Worm (Caenorhabditis elegans): ENCODE data around the gene F22E5.12.

DNA sequence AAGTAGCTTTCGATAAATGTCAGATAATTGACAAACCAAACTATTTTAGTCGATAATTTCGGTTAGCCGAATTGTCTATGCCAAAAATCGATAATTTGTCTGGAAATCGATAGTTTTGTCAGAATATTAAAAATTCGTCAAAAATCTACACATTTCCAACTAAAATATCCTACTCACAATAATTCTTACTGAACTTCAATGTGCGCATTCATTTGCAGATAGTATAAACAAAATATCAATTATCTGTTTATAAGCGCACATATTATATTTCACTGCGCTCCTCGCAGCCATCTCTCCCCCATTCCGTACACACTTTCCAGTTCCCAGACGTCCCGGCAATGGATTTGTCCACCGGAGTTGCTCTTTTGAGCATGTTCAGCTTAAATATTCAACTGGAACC lies 21.9 kb downstream of the F22E5.12 start, which contains the start of gene lgc-28:
- no peak for TF ChIP-seq snpc-1.3 (tag; optimal IDR thresholded peaks at IDR 0.05; ENCODE audit: insufficient read depth)
- TF ChIP-seq hsf-1 (GFP tag; IDR thresholded peaks at IDR 0.05): no peak
- no peak for TF ChIP-seq Y56A3A.18 (GFP tag; IDR thresholded peaks at IDR 0.05)
- TF ChIP-seq sdz-38 (tag; optimal IDR thresholded peaks at IDR 0.05): no peak
- TF ChIP-seq pha-4 (tag; optimal IDR thresholded peaks at IDR 0.05): no peak
- no peak for TF ChIP-seq sptf-2 (GFP tag; optimal IDR thresholded peaks at IDR 0.05)
- no peak for TF ChIP-seq C06A6.2 (GFP tag; conservative IDR thresholded peaks at IDR 0.05)
- TF ChIP-seq ets-4 (GFP tag; optimal IDR thresholded peaks at IDR 0.05): no peak
- TF ChIP-seq zfh-2 (GFP tag; conservative IDR thresholded peaks at IDR 0.05): no peak
- no peak for TF ChIP-seq let-607 (tag; optimal IDR thresholded peaks at IDR 0.05)
- TF ChIP-seq ZK185.1 (tag; optimal IDR thresholded peaks at IDR 0.05; ENCODE audit: poor library complexity, severe bottlenecking): no peak

Measured in whole organism, young adult.